Fruit fly (Drosophila melanogaster) whole organism: ENCODE data around the gene CG10470.

Experiments used
- CG8478 ChIP-seq: fragments of >200 bp; optimal IDR thresholded peaks from 2 replicates; lab custom pipeline; 2018; ENCODE audit warnings: inconsistent platforms
- Dll ChIP-seq: fragments of >200 bp; optimal IDR thresholded peaks from 2 replicates; lab custom pipeline; 2017
- EcR ChIP-seq, 2 experiments: fragments of >200 bp; optimal IDR thresholded peaks; 2 replicates each; lab custom pipeline; 2017; ENCODE audit warnings: missing biosample characterization in 2 of 2, missing genetic modification characterization in 2 of 2, missing genetic modification reagents in 2 of 2
- pan ChIP-seq: fragments of >200 bp; optimal IDR thresholded peaks from 2 replicates; lab custom pipeline; 2017
- psq ChIP-seq: fragments of >200 bp; optimal IDR thresholded peaks from 2 replicates; lab custom pipeline; 2017
- usp ChIP-seq: fragments of >200 bp; optimal IDR thresholded peaks from 2 replicates; lab custom pipeline; 2017; ENCODE audit warnings: missing biosample characterization, missing genetic modification characterization, mixed read lengths

- TF ChIP-seq Dll (lab: Kevin White, UChicago): no peak
- no peak for TF ChIP-seq psq (lab: Kevin White, UChicago)
- TF ChIP-seq usp: no peak
- TF ChIP-seq EcR (GFP tag; optimal IDR thresholded peaks at IDR 0.05; lab: Kevin White, UChicago): no peak
- no peak for TF ChIP-seq pan (lab: Kevin White, UChicago)
- no peak for TF ChIP-seq CG8478 (lab: Kevin White, UChicago)
Observed at dm6 chr2L:19021278-19022220, 27.3 kb upstream of the CG10470 start.
